Fruit fly (Drosophila melanogaster) whole organism, embryonic: Measurements from ENCODE around the gene Fie.

Experiments
- Atf-2 ChIP-seq: fragments of 200-800 bp; sonication (Bioruptor generic); optimal IDR thresholded peaks from 2 replicates; lab custom pipeline; 2016; ENCODE audit warnings: missing biosample characterization, missing genetic modification characterization
- Atf3 ChIP-seq: fragments of 200-800 bp; sonication (Bioruptor generic); optimal IDR thresholded peaks from 3 replicates; lab custom pipeline; 2016; ENCODE audit warnings: missing biosample characterization, missing genetic modification characterization
- Awh ChIP-seq: fragments of 200-800 bp; sonication (Bioruptor generic); IDR thresholded peaks from 2 replicates; pipeline ENCODE4, ENCODE4 v1.3.6; 2022; ENCODE audit warnings: missing biosample characterization, missing genetic modification characterization
- CG10147 ChIP-seq: fragments of 200-800 bp; sonication (Bioruptor generic); optimal IDR thresholded peaks from 2 replicates; lab custom pipeline; 2019; ENCODE audit warnings: missing biosample characterization, mild to moderate bottlenecking, missing genetic modification characterization, moderate library complexity
- CG10959 ChIP-seq: fragments of 200-800 bp; sonication (Bioruptor generic); IDR thresholded peaks from 2 replicates; pipeline ENCODE4 v1.3.6; 2022; ENCODE audit warnings: missing biosample characterization, missing genetic modification characterization
- CG1233 ChIP-seq: fragments of 200-800 bp; sonication (Bioruptor generic); optimal IDR thresholded peaks from 4 replicates; lab custom pipeline; 2018; ENCODE audit warnings: missing biosample characterization, mild to moderate bottlenecking, missing genetic modification characterization
- CG12391 ChIP-seq: fragments of 200-800 bp; sonication (Bioruptor generic); optimal IDR thresholded peaks from 3 replicates; lab custom pipeline; 2018; ENCODE audit warnings: missing biosample characterization, mild to moderate bottlenecking, missing genetic modification characterization, moderate library complexity
- CG15479 ChIP-seq: fragments of 200-800 bp; sonication (Bioruptor generic); optimal IDR thresholded peaks from 3 replicates; lab custom pipeline; 2019; ENCODE audit warnings: missing biosample characterization, mild to moderate bottlenecking, missing genetic modification characterization, moderate library complexity
- CG15696 ChIP-seq: fragments of 200-800 bp; sonication (Bioruptor generic); optimal IDR thresholded peaks from 2 replicates; lab custom pipeline; 2019; ENCODE audit warnings: missing biosample characterization, mild to moderate bottlenecking, missing genetic modification characterization, moderate library complexity
- CG17328 ChIP-seq: fragments of 200-800 bp; sonication (Bioruptor generic); IDR thresholded peaks from 2 replicates; pipeline ENCODE4 v1.3.6; 2022; ENCODE audit warnings: missing biosample characterization, missing genetic modification characterization
- CG2120 ChIP-seq: fragments of 200-800 bp; sonication (Bioruptor generic); optimal IDR thresholded peaks from 3 replicates; lab custom pipeline; 2016; ENCODE audit warnings: missing biosample characterization, missing genetic modification characterization
- CG30431 ChIP-seq: fragments of 200-800 bp; sonication (Bioruptor generic); optimal IDR thresholded peaks from 2 replicates; lab custom pipeline; 2017; ENCODE audit warnings: missing biosample characterization, missing genetic modification characterization
- CG31365 ChIP-seq: fragments of 200-800 bp; sonication (Bioruptor generic); optimal IDR thresholded peaks from 2 replicates; lab custom pipeline; 2018; ENCODE audit warnings: missing biosample characterization, mild to moderate bottlenecking, missing genetic modification characterization
- CG32767 ChIP-seq: fragments of 200-800 bp; sonication (Bioruptor generic); IDR thresholded peaks from 2 replicates; pipeline ENCODE4 v1.3.6; 2022; ENCODE audit warnings: missing biosample characterization, missing genetic modification characterization
- CG34422 ChIP-seq: fragments of 200-800 bp; sonication (Bioruptor generic); IDR thresholded peaks from 3 replicates; pipeline ENCODE4 v1.3.6; 2022; ENCODE audit warnings: missing biosample characterization, missing genetic modification characterization
- CG3995 ChIP-seq: fragments of 200-800 bp; sonication (Bioruptor generic); optimal IDR thresholded peaks from 3 replicates; lab custom pipeline; 2016; ENCODE audit warnings: missing biosample characterization, missing genetic modification characterization
- CG4820 ChIP-seq: fragments of 200-800 bp; sonication (Bioruptor generic); optimal IDR thresholded peaks from 3 replicates; lab custom pipeline; 2016; ENCODE audit warnings: missing biosample characterization, missing genetic modification characterization
- CG5953 ChIP-seq: fragments of 200-800 bp; sonication (Bioruptor generic); IDR thresholded peaks from 2 replicates; pipeline ENCODE4 v1.3.6; 2022; ENCODE audit warnings: missing biosample characterization, missing genetic modification characterization
- CG8281 ChIP-seq: fragments of 200-800 bp; sonication (Bioruptor generic); optimal IDR thresholded peaks from 2 replicates; lab custom pipeline; 2018; ENCODE audit warnings: missing biosample characterization, mild to moderate bottlenecking, missing genetic modification characterization, moderate library complexity
- CG8765 ChIP-seq: fragments of 200-800 bp; sonication (Bioruptor generic); IDR thresholded peaks from 2 replicates; pipeline ENCODE4 v1.3.6; 2022; ENCODE audit warnings: missing biosample characterization, missing genetic modification characterization
- CG9727 ChIP-seq: fragments of 200-800 bp; sonication (Bioruptor generic); optimal IDR thresholded peaks from 3 replicates; lab custom pipeline; 2017; ENCODE audit warnings: missing biosample characterization, mild to moderate bottlenecking, missing genetic modification characterization
- CTCF ChIP-seq: fragments of 200-800 bp; sonication (Bioruptor generic); optimal IDR thresholded peaks from 2 replicates; lab custom pipeline; 2017; ENCODE audit warnings: missing biosample characterization, mild to moderate bottlenecking, missing genetic modification characterization, moderate library complexity
- Chrac-16 ChIP-seq: fragments of 200-800 bp; sonication (Bioruptor generic); optimal IDR thresholded peaks from 3 replicates; lab custom pipeline; 2016; ENCODE audit warnings: missing biosample characterization, missing genetic modification characterization
- Dad ChIP-seq: fragments of 200-800 bp; sonication (Bioruptor generic); optimal IDR thresholded peaks from 3 replicates; lab custom pipeline; 2016; ENCODE audit warnings: missing biosample characterization, missing genetic modification characterization
- Drgx ChIP-seq: fragments of 200-800 bp; sonication (Bioruptor generic); IDR thresholded peaks from 2 replicates; pipeline ENCODE4 v1.3.6; 2022; ENCODE audit warnings: missing biosample characterization, missing genetic modification characterization
- Med ChIP-seq: fragments of 200-800 bp; sonication (Bioruptor generic); peaks from one replicate; lab custom pipeline; 2016; ENCODE audit warnings: missing biosample characterization, missing genetic modification characterization, mild to moderate bottlenecking, inconsistent platforms, moderate library complexity
- Stat92E ChIP-seq, 3 experiments: fragments of >200 bp in 2 of 3; fragments of 200-800 bp in 1 of 3; sonication (Bioruptor generic) in 1 of 3; optimal IDR thresholded peaks; 2 replicates each; lab custom pipeline; 2017 to 2019; ENCODE audit warnings: missing biosample characterization in 3 of 3, missing genetic modification characterization in 3 of 3, mild to moderate bottlenecking in 1 of 3, moderate library complexity in 1 of 3
- Xrp1 ChIP-seq: fragments of 200-800 bp; sonication (Bioruptor generic); IDR thresholded peaks from 2 replicates; pipeline ENCODE4 v1.3.6; 2022; ENCODE audit warnings: missing biosample characterization, missing genetic modification characterization
- br ChIP-seq: fragments of >200 bp; optimal IDR thresholded peaks from 2 replicates; lab custom pipeline; 2017
- chif ChIP-seq, 2 experiments: fragments of 200-800 bp; sonication (Bioruptor generic); optimal IDR thresholded peaks; 3 replicates each; lab custom pipeline; 2016; ENCODE audit warnings: missing biosample characterization in 2 of 2, missing genetic modification characterization in 2 of 2
- chn ChIP-seq: fragments of 200-800 bp; sonication (Bioruptor generic); optimal IDR thresholded peaks from 2 replicates; lab custom pipeline; 2016; ENCODE audit warnings: missing biosample characterization, missing genetic modification characterization
- cwo ChIP-seq: fragments of 200-800 bp; sonication (Bioruptor generic); optimal IDR thresholded peaks from 3 replicates; lab custom pipeline; 2017; ENCODE audit warnings: missing biosample characterization, missing genetic modification characterization, mild to moderate bottlenecking, moderate library complexity, missing genetic modification reagents
- dmrt11E ChIP-seq: fragments of 200-800 bp; sonication (Bioruptor generic); optimal IDR thresholded peaks from 3 replicates; lab custom pipeline; 2018; ENCODE audit warnings: missing biosample characterization, mild to moderate bottlenecking, missing genetic modification characterization, moderate library complexity
- gce ChIP-seq: fragments of 200-800 bp; sonication (Bioruptor generic); IDR thresholded peaks from 3 replicates; pipeline ENCODE4 v1.3.6; 2022; ENCODE audit warnings: missing biosample characterization, missing genetic modification characterization
- hth ChIP-seq: fragments of >200 bp; optimal IDR thresholded peaks from 2 replicates; lab custom pipeline; 2017; ENCODE audit warnings: inconsistent platforms
- kni ChIP-seq: fragments of 200-800 bp; sonication (Bioruptor generic); optimal IDR thresholded peaks from 3 replicates; lab custom pipeline; 2017; ENCODE audit warnings: mild to moderate bottlenecking, missing biosample characterization, missing genetic modification reagents, missing genetic modification characterization
- lola ChIP-seq, 3 experiments: fragments of >200 bp in 2 of 3; fragments of 200-800 bp in 1 of 3; sonication (Bioruptor generic) in 1 of 3; optimal IDR thresholded peaks; 2 replicates each; lab custom pipeline; 2017 to 2019; ENCODE audit warnings: missing biosample characterization in 3 of 3, missing genetic modification characterization in 3 of 3, mild to moderate bottlenecking in 1 of 3, moderate library complexity in 1 of 3
- luna ChIP-seq: fragments of 200-800 bp; sonication (Bioruptor generic); optimal IDR thresholded peaks from 2 replicates; lab custom pipeline; 2016; ENCODE audit warnings: missing biosample characterization, missing genetic modification characterization
- mld ChIP-seq: fragments of 200-800 bp; sonication (Bioruptor generic); IDR thresholded peaks from 3 replicates; pipeline ENCODE4 v1.3.6; 2022; ENCODE audit warnings: missing biosample characterization, missing genetic modification characterization; ENCODE audit not compliant: partially characterized antibody
- otp ChIP-seq: fragments of 200-800 bp; sonication (Bioruptor generic); IDR thresholded peaks from 3 replicates; pipeline ENCODE4, ENCODE4 v1.3.6; 2022; ENCODE audit warnings: missing biosample characterization, missing genetic modification characterization
- prd ChIP-seq, 3 experiments: fragments of >200 bp in 2 of 3; fragments of 200-800 bp in 1 of 3; sonication (Bioruptor generic) in 1 of 3; optimal IDR thresholded peaks in 2 of 3; IDR thresholded peaks in 1 of 3; 2 replicates in 2 of 3; 3 replicates in 1 of 3; pipeline versions ENCODE4 v1.3.6 to Lab custom; 2017 to 2022; ENCODE audit warnings: missing biosample characterization in 1 of 3, missing genetic modification characterization in 1 of 3
- pros ChIP-seq: fragments of 200-800 bp; sonication (Bioruptor generic); optimal IDR thresholded peaks from 3 replicates; lab custom pipeline; 2019; ENCODE audit warnings: missing biosample characterization, mild to moderate bottlenecking, missing genetic modification characterization, moderate library complexity
- sc ChIP-seq, 3 experiments: fragments of >200 bp in 2 of 3; fragments of 200-800 bp in 1 of 3; sonication (Bioruptor generic) in 1 of 3; optimal IDR thresholded peaks; 2 replicates in 2 of 3; 3 replicates in 1 of 3; lab custom pipeline; 2017; ENCODE audit warnings: mild to moderate bottlenecking in 1 of 3, missing biosample characterization in 1 of 3, missing genetic modification characterization in 1 of 3, missing genetic modification reagents in 1 of 3
- z ChIP-seq: fragments of 200-800 bp; sonication (Bioruptor generic); IDR thresholded peaks from 3 replicates; pipeline ENCODE4 v1.3.6; 2022; ENCODE audit warnings: missing biosample characterization, missing genetic modification characterization

The Fie gene

DNA sequence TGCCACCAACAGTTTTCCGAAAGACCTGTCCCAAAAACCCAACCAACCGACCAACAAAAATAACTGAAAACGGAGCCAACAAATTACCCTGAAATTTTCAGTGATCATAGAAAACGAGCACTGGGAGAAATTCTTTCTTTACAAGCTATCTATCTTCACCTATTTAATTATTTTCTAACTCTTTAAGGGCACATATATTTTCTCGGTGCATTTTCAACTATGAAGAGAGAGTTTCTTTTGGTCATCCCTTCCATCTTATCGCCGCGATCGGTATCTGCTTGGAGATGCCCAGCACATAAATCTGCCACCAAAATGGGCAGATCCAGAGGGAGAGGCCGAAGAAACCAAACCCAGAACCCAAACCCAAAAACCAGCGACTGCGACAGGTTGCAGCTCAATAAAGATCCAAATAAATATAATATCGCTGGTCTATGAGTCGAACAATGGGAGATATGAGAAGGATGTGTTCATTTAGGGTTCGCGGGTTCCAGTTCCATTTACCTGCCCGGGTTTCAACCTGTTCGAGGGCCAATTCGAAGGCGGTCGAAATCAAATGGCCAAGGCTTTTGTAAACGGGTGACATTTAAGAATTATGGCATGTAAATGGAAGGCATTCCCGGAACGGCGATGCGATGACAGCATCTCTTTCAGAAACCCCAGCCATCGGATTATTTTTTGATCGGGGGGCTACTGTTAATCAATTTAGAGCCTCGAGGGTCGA is 49.2 kb upstream of the Fie start (continued):
- TF ChIP-seq pros (GFP tag; lab: Kevin White, UChicago) (peak; percentile 39), CTCF (GFP tag; lab: Kevin White, UChicago) (no peak), CG8765 (GFP tag; lab: Robert Waterston, UW) (peak; percentile 44; the same call in 1 of the 2 replicates), prd (optimal IDR thresholded peaks at IDR 0.05; lab: Kevin White, UChicago) (no peak), prd (GFP tag; IDR thresholded peaks at IDR 0.05; lab: Robert Waterston, UW) (peak; percentile 38; the same call in 2 of the 3 replicates), Stat92E (GFP tag; optimal IDR thresholded peaks at IDR 0.05; lab: Kevin White, UChicago) (peak in 1 of 3 experiments; percentile 74), otp (no peak), br (no peak), lola (GFP tag; optimal IDR thresholded peaks at IDR 0.05; lab: Kevin White, UChicago) (peak in 1 of 3 experiments; percentile 48), Drgx (no peak), CG10147 (GFP tag; lab: Kevin White, UChicago) (no peak), CG12391 (tag; lab: Kevin White, UChicago) (peak; percentile 10), sc (optimal IDR thresholded peaks at IDR 0.05; lab: Kevin White, UChicago) (no peak), sc (GFP tag; optimal IDR thresholded peaks at IDR 0.05; lab: Kevin White, UChicago) (no peak), CG15479 (GFP tag; lab: Kevin White, UChicago) (no peak), mld (no peak), CG4820 (GFP tag; lab: Kevin White, UChicago) (no peak), kni (GFP tag; lab: Kevin White, UChicago) (peak; percentile 86), CG1233 (GFP tag; lab: Kevin White, UChicago) (no peak), hth (lab: Kevin White, UChicago) (peak; percentile 64), Atf-2 (no peak), z (GFP tag; lab: Robert Waterston, UW) (0 out of 3 replicates have a peak, but pooled peaks have one; percentile 26), chn (GFP tag; lab: Kevin White, UChicago) (peak; percentile 35), CG30431 (GFP tag; lab: Kevin White, UChicago) (no peak), CG5953 (GFP tag; lab: Robert Waterston, UW) (no peak), CG34422 (GFP tag; lab: Robert Waterston, UW) (0 out of 3 replicates have a peak, but pooled peaks have one; percentile 11), CG31365 (tag; lab: Kevin White, UChicago) (no peak), chif (GFP tag; optimal IDR thresholded peaks at IDR 0.05; lab: Kevin White, UChicago) (peak in 1 of 2 experiments; percentile 44), cwo (GFP tag; lab: Kevin White, UChicago) (no peak), Chrac-16 (GFP tag; lab: Kevin White, UChicago) (peak; percentile 39), CG15696 (tag; lab: Kevin White, UChicago) (peak; percentile 65), Med (GFP tag; lab: Kevin White, UChicago) (peak; percentile 41), CG10959 (peak; percentile 68), CG2120 (GFP tag; lab: Kevin White, UChicago) (no peak), CG3995 (GFP tag; lab: Kevin White, UChicago) (no peak), CG32767 (GFP tag; lab: Robert Waterston, UW) (no peak), CG8281 (no peak), Atf3 (GFP tag; lab: Kevin White, UChicago) (no peak), luna (GFP tag; lab: Kevin White, UChicago) (no peak), CG9727 (peak; percentile 40), Awh (GFP tag; lab: Robert Waterston, UW) (peak; percentile 40; the same call in 1 of the 2 replicates), gce (no peak), dmrt11E (tag; lab: Kevin White, UChicago) (peak; percentile 60), Dad (no peak), Xrp1 (GFP tag; lab: Robert Waterston, UW) (peak; percentile 54), CG17328 (GFP tag; lab: Robert Waterston, UW) (0 out of 2 replicates have a peak, but pooled peaks have one; percentile 18)
